Worm (Caenorhabditis elegans) whole organism, L4/young adult: ENCODE data around the gene cmk-1.

Source experiments
- W03F9.2 ChIP-seq: fragments of 150-350 bp; optimal IDR thresholded peaks from 2 replicates; lab custom pipeline; 2014; ENCODE audit warnings: missing biosample characterization, missing genetic modification characterization
- dao-5 ChIP-seq: sonication (generic microtip); optimal IDR thresholded peaks from 2 replicates; lab custom pipeline; 2016; ENCODE audit warnings: missing genotype, missing genetic modification characterization, moderate library complexity, missing compliant biosample characterization
- him-1 ChIP-seq: sonication (generic microtip); optimal IDR thresholded peaks from 2 replicates; lab custom pipeline; 2016; ENCODE audit warnings: missing genotype, missing genetic modification reagents, missing genetic modification characterization, missing compliant biosample characterization

ce11 chrIV:1860965-1861364, 36.7 kb downstream of the cmk-1 start:
- TF ChIP-seq dao-5 (no peak), him-1 (tag; lab: Kevin White, UChicago) (no peak), W03F9.2 (no peak)
